Worm (Caenorhabditis elegans) whole organism, late embryonic: ENCODE results near the gene C29E4.17.
"Not testable (repeated sequence)": the region's sequence is repeated elsewhere in the genome, so short reads cannot be mapped to it uniquely, and the experiment has no call there.

ENCODE experiments used
- C08G9.2 ChIP-seq: sonication (generic microtip); optimal IDR thresholded peaks from 2 replicates; lab custom pipeline; 2016; ENCODE audit warnings: mild to moderate bottlenecking, missing genetic modification characterization, moderate library complexity, missing compliant biosample characterization
- C38D4.7 ChIP-seq: fragments of 200-800 bp; sonication (Bioruptor generic); optimal IDR thresholded peaks from 2 replicates; lab custom pipeline; 2018; ENCODE audit warnings: mild to moderate bottlenecking, missing genetic modification characterization, moderate library complexity, missing compliant biosample characterization
- F13H6.1 ChIP-seq: sonication (generic microtip); optimal IDR thresholded peaks from 2 replicates; lab custom pipeline; 2016; ENCODE audit warnings: missing genetic modification characterization, missing compliant biosample characterization
- K09A11.1 ChIP-seq: sonication (generic microtip); optimal IDR thresholded peaks from 2 replicates; lab custom pipeline; 2017; ENCODE audit warnings: antibody characterized with exemption, mild to moderate bottlenecking, missing genetic modification characterization, missing compliant biosample characterization; ENCODE audit not compliant: insufficient read depth
- T23F11.4 ChIP-seq: fragments of 200-800 bp; sonication (Bioruptor generic); optimal IDR thresholded peaks from 2 replicates; lab custom pipeline; 2018; ENCODE audit warnings: mild to moderate bottlenecking, missing genetic modification characterization, missing compliant biosample characterization
- Y22D7AL.16 ChIP-seq: sonication (generic microtip); optimal IDR thresholded peaks from 2 replicates; lab custom pipeline; 2016; ENCODE audit warnings: missing genetic modification characterization, missing compliant biosample characterization
- ceh-14 ChIP-seq: sonication (generic microtip); optimal IDR thresholded peaks from 2 replicates; lab custom pipeline; 2016; ENCODE audit warnings: missing genotype, missing genetic modification characterization, missing compliant biosample characterization
- ceh-18 ChIP-seq: sonication (generic microtip); optimal IDR thresholded peaks from 2 replicates; lab custom pipeline; 2016; ENCODE audit warnings: missing genetic modification characterization, missing compliant biosample characterization
- ceh-24 ChIP-seq: sonication (generic microtip); optimal IDR thresholded peaks from 2 replicates; lab custom pipeline; 2016; ENCODE audit warnings: mild to moderate bottlenecking, missing genetic modification characterization, missing compliant biosample characterization
- ceh-30 ChIP-seq: fragments of 150-350 bp; optimal IDR thresholded peaks from 2 replicates; lab custom pipeline; 2014; ENCODE audit warnings: missing biosample characterization, missing genetic modification characterization
- ceh-34 ChIP-seq: sonication (generic microtip); optimal IDR thresholded peaks from 2 replicates; lab custom pipeline; 2016; ENCODE audit warnings: mild to moderate bottlenecking, missing genetic modification characterization, missing compliant biosample characterization
- ceh-48 ChIP-seq: sonication (generic microtip); optimal IDR thresholded peaks from 2 replicates; lab custom pipeline; 2016; ENCODE audit warnings: missing genetic modification characterization, inconsistent platforms, missing compliant biosample characterization
- che-1 ChIP-seq: sonication (generic microtip); optimal IDR thresholded peaks from 2 replicates; lab custom pipeline; 2016; ENCODE audit warnings: mild to moderate bottlenecking, missing genetic modification characterization, missing compliant biosample characterization
- elt-4 ChIP-seq: sonication (generic microtip); optimal IDR thresholded peaks from 2 replicates; lab custom pipeline; 2016; ENCODE audit warnings: missing genetic modification characterization, missing compliant biosample characterization
- fkh-6 ChIP-seq: sonication (generic microtip); optimal IDR thresholded peaks from 2 replicates; lab custom pipeline; 2016; ENCODE audit warnings: missing genetic modification characterization, missing compliant biosample characterization
- gmeb-2 ChIP-seq: sonication (generic microtip); optimal IDR thresholded peaks from 2 replicates; lab custom pipeline; 2016; ENCODE audit warnings: missing genetic modification characterization, inconsistent platforms, missing compliant biosample characterization
- hlh-15 ChIP-seq: sonication (generic microtip); optimal IDR thresholded peaks from 2 replicates; lab custom pipeline; 2016; ENCODE audit warnings: missing genetic modification characterization, missing compliant biosample characterization
- hlh-8 ChIP-seq: sonication (generic microtip); optimal IDR thresholded peaks from 2 replicates; lab custom pipeline; 2016; ENCODE audit warnings: missing genotype, missing genetic modification characterization, missing compliant biosample characterization
- lim-6 ChIP-seq: sonication (generic microtip); optimal IDR thresholded peaks from 2 replicates; lab custom pipeline; 2016; ENCODE audit warnings: missing genetic modification characterization, missing compliant biosample characterization
- madf-2 ChIP-seq: sonication (generic microtip); optimal IDR thresholded peaks from 2 replicates; lab custom pipeline; 2017; ENCODE audit warnings: missing genetic modification characterization, missing compliant biosample characterization
- nfya-1 ChIP-seq: sonication (generic microtip); optimal IDR thresholded peaks from 2 replicates; lab custom pipeline; 2017; ENCODE audit warnings: missing genetic modification characterization, mild to moderate bottlenecking, missing compliant biosample characterization, antibody characterized with exemption, moderate library complexity
- pat-9 ChIP-seq: fragments of 200-800 bp; sonication (Bioruptor generic); optimal IDR thresholded peaks from 2 replicates; lab custom pipeline; 2018; ENCODE audit warnings: mild to moderate bottlenecking, missing genetic modification characterization, moderate library complexity, missing compliant biosample characterization
- pax-1 ChIP-seq: fragments of 150-350 bp; optimal IDR thresholded peaks from 2 replicates; lab custom pipeline; 2014; ENCODE audit warnings: missing biosample characterization, missing genetic modification characterization
- sox-4 ChIP-seq: sonication (generic microtip); optimal IDR thresholded peaks from 2 replicates; lab custom pipeline; 2017; ENCODE audit warnings: mild to moderate bottlenecking, missing genetic modification characterization, inconsistent platforms, missing compliant biosample characterization
- syd-9 ChIP-seq: sonication (generic microtip); optimal IDR thresholded peaks from 2 replicates; lab custom pipeline; 2016; ENCODE audit warnings: mild to moderate bottlenecking, missing genetic modification characterization, moderate library complexity, missing compliant biosample characterization
- unc-3 ChIP-seq, 2 experiments: fragments of 200-800 bp in 1 of 2; sonication (Bioruptor generic) in 1 of 2; sonication (generic microtip) in 1 of 2; conservative IDR thresholded peaks in 1 of 2; optimal IDR thresholded peaks in 1 of 2; 2 replicates each; pipeline versions ENCODE4 v1.3.6 to Lab custom; 2016 to 2022; ENCODE audit warnings: missing compliant biosample characterization in 2 of 2, missing genetic modification characterization in 2 of 2, missing genetic modification reagents in 1 of 2
- unc-42 ChIP-seq: sonication (generic microtip); optimal IDR thresholded peaks from 2 replicates; lab custom pipeline; 2016; ENCODE audit warnings: missing genotype, missing genetic modification characterization, missing compliant biosample characterization
- zip-5 ChIP-seq: sonication (generic microtip); optimal IDR thresholded peaks from 2 replicates; lab custom pipeline; 2016; ENCODE audit warnings: missing genetic modification characterization, missing compliant biosample characterization
- ztf-16 ChIP-seq: sonication (generic microtip); optimal IDR thresholded peaks from 2 replicates; lab custom pipeline; 2017; ENCODE audit warnings: missing genetic modification characterization, missing compliant biosample characterization

The C29E4.17 gene

DNA sequence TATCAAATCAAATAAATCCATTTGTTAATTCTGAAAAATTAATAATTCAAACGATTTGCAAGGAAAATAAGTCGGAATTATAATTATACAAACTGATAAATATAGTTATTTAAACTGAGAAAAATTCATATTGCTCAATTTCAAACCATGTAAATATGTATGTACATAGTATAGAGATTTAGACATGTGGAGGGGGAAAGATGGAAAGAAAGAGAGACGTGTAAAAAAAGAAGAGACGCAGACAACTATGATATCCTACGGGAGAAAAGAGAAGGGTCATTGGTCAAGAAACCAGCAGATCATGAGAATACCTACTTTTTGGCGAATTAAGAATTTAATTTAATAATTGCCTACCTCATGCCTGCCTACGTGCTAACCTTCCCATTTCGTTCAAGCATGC lies 35.8 kb downstream of the C29E4.17 start, which contains the start of gene C29E4.11:
Gene C29E4.11, minus strand, starts transcription at position 30 of the 400 bp plus-strand sequence.
- TF ChIP-seq gmeb-2 (tag; lab: Kevin White, UChicago), result no peak
- peak; percentile 38 for TF ChIP-seq nfya-1 (tag; lab: Kevin White, UChicago)
- no peak for TF ChIP-seq C08G9.2
- TF ChIP-seq, all 69 proteins: peak for 1

DNA sequence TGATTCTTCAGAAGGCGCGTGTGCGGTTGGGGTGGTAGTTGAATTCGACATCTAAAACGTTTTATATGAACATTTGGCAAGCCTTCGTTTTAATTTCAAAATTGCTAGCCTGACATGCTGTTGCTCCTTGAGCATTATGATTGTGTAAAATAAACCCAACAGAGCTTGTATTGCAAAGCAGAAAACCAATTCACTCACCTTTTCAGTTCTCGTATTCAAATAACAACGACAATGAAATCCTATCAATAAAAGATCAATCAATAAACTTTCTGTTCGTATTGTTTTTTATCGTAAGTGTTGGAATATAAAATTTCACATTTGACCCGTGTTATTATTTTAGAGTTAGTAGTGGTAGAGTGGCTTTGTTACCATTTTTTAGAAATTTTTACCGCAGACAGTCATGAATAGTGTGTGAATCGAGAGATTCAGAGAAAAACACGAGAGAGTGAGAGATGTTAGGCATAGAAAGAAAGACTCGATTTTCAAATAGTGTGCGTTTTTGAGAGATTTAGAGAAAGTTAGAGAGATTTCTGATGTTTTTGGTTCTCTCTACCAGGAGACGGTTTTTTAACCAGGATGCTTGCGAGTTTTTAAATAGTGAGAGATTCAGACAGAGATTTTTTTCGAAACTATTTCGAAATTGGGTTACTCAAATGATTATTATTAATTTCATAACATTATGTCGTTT lies 36.8 kb downstream of the C29E4.17 start, which contains the start of gene F54H12.10:
Gene F54H12.10, minus strand, starts transcription at position 51 of the 688 bp plus-strand sequence.
- not testable (repeated sequence) for TF ChIP-seq pat-9, nfya-1, ceh-48 (tag; lab: Kevin White, UChicago)

DNA sequence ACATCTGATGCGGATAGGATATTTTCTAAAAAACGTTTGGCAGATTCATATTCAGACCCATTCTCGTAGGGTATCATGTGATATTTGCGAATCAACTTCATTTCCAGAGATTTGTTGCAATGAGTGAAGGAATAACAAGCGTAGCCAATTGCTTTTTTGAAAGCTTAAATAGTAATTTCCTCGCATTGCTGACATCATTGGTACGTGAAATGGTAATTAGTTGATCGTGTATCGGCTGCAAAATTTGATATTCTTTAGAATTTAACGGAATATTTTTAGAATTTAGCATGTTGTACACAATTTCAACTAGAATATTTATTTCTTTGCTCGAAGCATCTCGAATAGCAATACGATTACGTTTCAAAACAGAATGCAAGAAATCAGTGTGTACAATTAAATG lies 40.3 kb downstream of the C29E4.17 start, which contains the start of gene F54H12.4:
Gene F54H12.4, minus strand, starts transcription at position 101 of the 400 bp plus-strand sequence.
- not testable (repeated sequence) for TF ChIP-seq T23F11.4 (GFP tag; lab: Kevin White, UChicago); C08G9.2; syd-9 (tag; lab: Kevin White, UChicago)

DNA sequence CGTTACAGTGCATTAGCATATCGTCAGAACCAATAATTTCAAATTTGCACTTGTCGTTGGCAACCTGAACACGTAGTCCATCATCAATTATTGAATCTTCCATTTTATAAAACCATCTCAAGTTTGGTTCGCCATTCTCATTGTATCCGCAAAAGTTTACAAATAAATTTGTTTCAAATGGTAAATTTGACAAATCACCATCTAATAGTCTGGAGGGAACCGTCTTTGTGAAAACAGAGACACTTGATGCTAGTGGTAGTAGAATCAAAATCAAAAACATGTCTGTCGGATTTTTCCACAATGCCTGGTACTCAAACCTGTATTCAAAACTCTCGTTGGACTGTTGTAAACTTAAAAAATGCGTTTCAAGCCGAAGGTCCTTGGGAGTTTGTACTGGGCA lies 42.0 kb downstream of the C29E4.17 start, which contains the start of gene F54H12.2:
Gene F54H12.2, plus strand, starts transcription at position 301 of the 400 bp plus-strand sequence.
- TF ChIP-seq ceh-24; zip-5 (tag; lab: Kevin White, UChicago); pax-1: not testable (repeated sequence)

DNA sequence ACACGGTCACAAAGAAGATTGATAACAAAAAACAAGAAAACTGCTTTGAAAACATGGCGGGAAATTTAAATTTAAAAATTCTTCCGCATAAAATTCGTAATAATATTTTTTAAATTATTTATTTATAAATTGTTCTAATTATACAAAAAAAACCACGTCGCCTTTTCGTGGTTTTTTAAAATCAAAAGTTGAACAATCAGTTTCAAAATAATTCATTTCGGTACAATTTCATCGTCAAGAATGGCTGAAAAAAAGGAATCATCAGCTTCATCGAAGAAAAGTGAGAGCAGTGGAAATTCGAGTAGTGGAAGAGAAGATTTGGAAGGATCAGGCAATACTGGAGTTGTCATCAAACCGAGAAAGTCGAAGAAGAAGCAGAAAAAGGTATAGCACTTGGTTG lies 46.8 kb downstream of the C29E4.17 start, which contains the start of the genes F54H12.8 and F54H12.7:
Gene F54H12.8, minus strand, starts transcription at position 101 of the 400 bp plus-strand sequence.
Gene F54H12.7, plus strand, starts transcription at position 229 of the 400 bp plus-strand sequence.
- TF ChIP-seq hlh-8 (no peak), lim-6 (tag; lab: Kevin White, UChicago) (no peak), unc-42 (no peak), fkh-6 (no peak), K09A11.1 (tag; lab: Kevin White, UChicago) (no peak), ceh-14 (tag; lab: Kevin White, UChicago) (no peak), madf-2 (no peak), pax-1 (no peak), ceh-34 (tag; lab: Kevin White, UChicago) (no peak), C38D4.7 (no peak), nfya-1 (tag; lab: Kevin White, UChicago) (no peak), gmeb-2 (tag; lab: Kevin White, UChicago) (no peak), elt-4 (tag; lab: Kevin White, UChicago) (no peak)
- TF ChIP-seq, all 69 proteins: peak for 0

DNA sequence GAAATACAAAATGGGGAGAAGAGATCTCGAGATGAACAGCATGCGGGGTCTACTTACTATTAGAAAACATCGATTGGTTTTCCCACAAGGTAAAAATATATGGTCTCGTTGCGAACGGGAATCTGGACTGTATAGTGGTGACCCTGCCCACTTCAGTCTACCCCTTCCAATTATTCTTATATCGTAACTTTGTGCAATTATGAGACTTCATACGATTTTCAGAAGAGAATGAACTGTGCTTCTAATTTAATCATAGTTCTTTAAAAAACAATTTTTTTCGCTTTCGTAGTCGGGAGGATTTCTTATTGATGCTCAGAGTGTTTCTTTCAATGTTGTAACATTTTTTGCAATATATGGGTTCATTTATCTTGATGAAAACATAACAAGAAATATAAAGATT lies 49.8 kb downstream of the C29E4.17 start, which contains the start of gene F54H12.5:
Gene F54H12.5, minus strand, starts transcription at position 101 of the 400 bp plus-strand sequence.
- TF ChIP-seq pat-9 (tag; lab: Kevin White, UChicago) (no peak), ceh-18 (tag; lab: Kevin White, UChicago) (no peak), ceh-30 (tag; lab: Kevin White, UChicago) (no peak), Y22D7AL.16 (tag; lab: Kevin White, UChicago) (no peak), ztf-16 (tag; lab: Kevin White, UChicago) (no peak), fkh-6 (no peak), unc-42 (no peak), sox-4 (no peak), elt-4 (tag; lab: Kevin White, UChicago) (no peak), hlh-8 (no peak), hlh-15 (tag; lab: Kevin White, UChicago) (no peak), che-1 (tag; lab: Kevin White, UChicago) (no peak), unc-3 (GFP tag; conservative IDR thresholded peaks at IDR 0.05; lab: Robert Waterston, UW) (no peak), unc-3 (tag; optimal IDR thresholded peaks at IDR 0.05; lab: Kevin White, UChicago) (no peak), nfya-1 (tag; lab: Kevin White, UChicago) (no peak), F13H6.1 (tag; lab: Kevin White, UChicago) (no peak), C38D4.7 (no peak)
